Fruit fly (Drosophila melanogaster) Kc167 (cell line): ENCODE measurements around the gene Tim9b.

Source experiments
- Myc ChIP-seq: fragments of >200 bp; optimal IDR thresholded peaks from 2 replicates; lab custom pipeline; 2017; ENCODE audit warnings: missing external identifiers
- h ChIP-seq: fragments of >200 bp; optimal IDR thresholded peaks from 3 replicates; lab custom pipeline; 2018; ENCODE audit warnings: missing external identifiers
- insv ChIP-seq: fragments of >200 bp; optimal IDR thresholded peaks from 3 replicates; lab custom pipeline; 2018; ENCODE audit warnings: missing external identifiers
- psq ChIP-seq: fragments of >200 bp; optimal IDR thresholded peaks from 2 replicates; lab custom pipeline; 2017; ENCODE audit warnings: missing external identifiers
- ttk ChIP-seq: sonication (Bioruptor generic); optimal IDR thresholded peaks from 2 replicates; lab custom pipeline; 2017; ENCODE audit warnings: missing external identifiers

DNA sequence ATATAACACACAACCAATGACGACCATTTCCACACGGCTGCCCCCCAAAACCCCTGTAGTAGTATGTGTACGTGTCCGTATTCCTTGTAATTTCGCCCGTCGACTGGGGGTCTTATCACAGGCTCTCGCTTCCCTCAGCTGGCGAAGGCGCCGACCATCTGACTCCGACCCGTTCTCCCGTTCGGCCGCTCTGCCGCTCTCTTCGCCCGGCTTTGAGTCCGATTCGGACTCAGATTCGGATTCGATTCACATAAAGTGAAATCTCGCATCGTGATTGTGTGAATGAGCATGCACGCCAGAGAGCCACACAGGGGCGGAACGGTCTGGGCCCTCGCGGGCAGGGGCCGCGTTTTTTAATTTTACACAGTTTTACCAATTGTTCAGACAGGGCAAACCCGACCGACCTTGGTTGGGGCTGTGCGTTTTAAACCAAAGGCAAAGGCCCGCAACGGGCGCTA, 47.4 kb upstream of the Tim9b start:
- TF ChIP-seq psq (lab: Kevin White, UChicago) (no peak), Myc (lab: Kevin White, UChicago) (no peak), h (lab: Kevin White, UChicago) (no peak), insv (no peak), ttk (lab: Kevin White, UChicago) (no peak)
